Fruit fly (Drosophila melanogaster): ENCODE measurements around the gene CG8677.

DNA sequence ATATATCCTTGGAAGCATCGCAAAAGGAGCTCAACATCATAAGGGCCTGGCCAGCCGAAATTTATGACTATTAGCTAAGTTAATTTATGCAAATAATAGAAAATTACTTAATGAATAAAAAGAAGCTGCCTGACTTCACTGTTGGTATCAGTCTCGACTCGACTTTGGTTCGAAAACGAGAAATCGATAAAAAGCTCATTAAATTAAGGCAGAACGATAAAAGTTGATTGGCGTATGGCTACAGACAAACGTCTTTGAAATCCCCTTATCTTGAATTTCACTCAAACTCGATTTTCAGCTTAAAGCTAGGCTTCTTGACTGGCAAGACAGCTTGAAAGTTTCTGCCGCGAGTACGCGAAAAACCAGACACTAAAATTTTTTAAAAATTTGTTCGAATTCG lies 21.3 kb downstream of the CG8677 start:
- TF ChIP-seq pan (optimal IDR thresholded peaks at IDR 0.05) (no peak), Dll (optimal IDR thresholded peaks at IDR 0.05) (no peak)

Measured in whole organism.